Fruit fly (Drosophila melanogaster): ENCODE results near the gene Atg4a.

Atg4a gene

dm6 chr2L:1128932-1129887, 48.5 kb downstream of the Atg4a start, which contains the start of the genes Pino and TBC1D23 (continued):
- TF ChIP-seq lmd (GFP tag; IDR thresholded peaks at IDR 0.05) (peak; percentile 73), sens-2 (GFP tag; IDR thresholded peaks at IDR 0.05) (no peak), chn (GFP tag; optimal IDR thresholded peaks at IDR 0.05) (peak; percentile 50), al (GFP tag; IDR thresholded peaks at IDR 0.05) (peak; percentile 78), danr (GFP tag; IDR thresholded peaks at IDR 0.05) (peak; percentile 38; the same call in 1 of the 2 replicates), CG6765 (GFP tag; optimal IDR thresholded peaks at IDR 0.05) (no peak), chif (GFP tag; optimal IDR thresholded peaks at IDR 0.05) (peak in 1 of 2 experiments; percentile 45), so (GFP tag; IDR thresholded peaks at IDR 0.05) (peak; percentile 69; the same call in 1 of the 3 replicates), CG7556 (GFP tag; optimal IDR thresholded peaks at IDR 0.05) (peak; percentile 71), Hr78 (GFP tag; optimal IDR thresholded peaks at IDR 0.05) (no peak), sob (GFP tag; IDR thresholded peaks at IDR 0.05) (peak; percentile 71), NC2α (GFP tag; optimal IDR thresholded peaks at IDR 0.05) (no peak), C15 (GFP tag; IDR thresholded peaks at IDR 0.05) (peak; percentile 36; the same call in 1 of the 3 replicates), sima (GFP tag; optimal IDR thresholded peaks at IDR 0.05) (no peak), CG33557 (GFP tag; optimal IDR thresholded peaks at IDR 0.05) (peak; percentile 57), CG8944 (GFP tag; optimal IDR thresholded peaks at IDR 0.05) (peak; percentile 14), Fer2 (tag; optimal IDR thresholded peaks at IDR 0.05) (peak; percentile 49), gcm2 (GFP tag; optimal IDR thresholded peaks at IDR 0.05) (no peak), CG7786 (GFP tag; optimal IDR thresholded peaks at IDR 0.05) (peak; percentile 24), CG11696 (GFP tag; IDR thresholded peaks at IDR 0.05) (no peak), Ravus (GFP tag; IDR thresholded peaks at IDR 0.05) (no peak; the same call in 1 of the 2 replicates), zen (tag; optimal IDR thresholded peaks at IDR 0.05) (peak; percentile 61), CG32772 (GFP tag; IDR thresholded peaks at IDR 0.05) (peak; percentile 56), CG9437 (GFP tag; optimal IDR thresholded peaks at IDR 0.05) (peak; percentile 100), wdn (GFP tag; IDR thresholded peaks at IDR 0.05) (no peak; the same call in 1 of the 2 replicates), Jarid2 (GFP tag; optimal IDR thresholded peaks at IDR 0.05) (no peak), CG9609 (GFP tag; optimal IDR thresholded peaks at IDR 0.05) (peak; percentile 16), dimm (GFP tag; IDR thresholded peaks at IDR 0.05) (0 out of 2 replicates have a peak, but pooled peaks have one; percentile 12), Sox100B (GFP tag; optimal IDR thresholded peaks at IDR 0.05) (peak; percentile 71), CG3847 (GFP tag; IDR thresholded peaks at IDR 0.05) (peak; percentile 65), TFAM (GFP tag; optimal IDR thresholded peaks at IDR 0.05) (no peak), CG7928 (GFP tag; optimal IDR thresholded peaks at IDR 0.05) (peak; percentile 7), Nf-YB (GFP tag; optimal IDR thresholded peaks at IDR 0.05) (peak; percentile 41), ind (GFP tag; optimal IDR thresholded peaks at IDR 0.05) (peak; percentile 81), CG13424 (tag; optimal IDR thresholded peaks at IDR 0.05) (peak; percentile 84), CG42726 (GFP tag; IDR thresholded peaks at IDR 0.05; ENCODE audit: partially characterized antibody) (no peak), CG17328 (GFP tag; IDR thresholded peaks at IDR 0.05) (peak; percentile 70), onecut (GFP tag; IDR thresholded peaks at IDR 0.05) (peak; percentile 33; the same call in 1 of the 2 replicates), unc-4 (GFP tag; IDR thresholded peaks at IDR 0.05; ENCODE audit: partially characterized antibody) (peak; percentile 67), MTF-1 (GFP tag; optimal IDR thresholded peaks at IDR 0.05; ENCODE audit: borderline replicate concordance) (no peak), CG2116 (GFP tag; optimal IDR thresholded peaks at IDR 0.05) (peak; percentile 75), CG17612 (GFP tag; IDR thresholded peaks at IDR 0.05) (no peak), seq (GFP tag; IDR thresholded peaks at IDR 0.05) (no peak), Ada2b (GFP tag; IDR thresholded peaks at IDR 0.05) (peak; percentile 35; the same call in 1 of the 2 replicates), CG4617 (GFP tag; optimal IDR thresholded peaks at IDR 0.05; ENCODE audit: borderline replicate concordance) (no peak), Bgb (GFP tag; IDR thresholded peaks at IDR 0.05; ENCODE audit: partially characterized antibody) (peak; percentile 46), dmrt11E (tag; optimal IDR thresholded peaks at IDR 0.05) (peak; percentile 74), CG31441 (GFP tag; IDR thresholded peaks at IDR 0.05) (peak; percentile 84)

Measured in whole organism, embryonic.